Fruit fly (Drosophila melanogaster) whole organism: ENCODE measurements around the gene CG11106.

Source experiments
- CG8478 ChIP-seq: fragments of >200 bp; optimal IDR thresholded peaks from 2 replicates; lab custom pipeline; 2018; ENCODE audit warnings: inconsistent platforms
- Dll ChIP-seq: fragments of >200 bp; optimal IDR thresholded peaks from 2 replicates; lab custom pipeline; 2017
- EcR ChIP-seq, 2 experiments: fragments of >200 bp; optimal IDR thresholded peaks; 2 replicates each; lab custom pipeline; 2017; ENCODE audit warnings: missing biosample characterization in 2 of 2, missing genetic modification characterization in 2 of 2, missing genetic modification reagents in 2 of 2
- pan ChIP-seq: fragments of >200 bp; optimal IDR thresholded peaks from 2 replicates; lab custom pipeline; 2017
- psq ChIP-seq: fragments of >200 bp; optimal IDR thresholded peaks from 2 replicates; lab custom pipeline; 2017
- usp ChIP-seq: fragments of >200 bp; optimal IDR thresholded peaks from 2 replicates; lab custom pipeline; 2017; ENCODE audit warnings: missing biosample characterization, missing genetic modification characterization, mixed read lengths

CG11106 gene

DNA sequence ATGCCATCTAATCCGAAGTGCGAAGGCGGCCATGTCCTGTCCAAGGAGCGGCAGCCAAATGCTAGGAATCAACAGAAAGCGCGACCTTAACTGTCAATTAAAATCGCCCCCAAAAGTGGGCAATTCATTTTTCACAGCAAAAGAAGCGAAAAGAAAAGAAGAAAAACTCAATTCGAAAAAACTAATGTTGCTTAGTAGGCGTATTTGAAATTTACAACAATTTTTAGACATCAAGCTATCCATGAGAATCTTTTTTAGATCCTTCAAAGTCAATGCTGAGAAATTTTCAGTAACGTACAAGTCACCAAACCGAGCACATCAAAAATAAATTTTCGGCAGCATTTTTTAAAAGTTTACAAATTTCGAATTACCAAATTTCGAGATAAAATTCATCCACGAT, 19.4 kb upstream of the CG11106 start, which contains the start of gene CG15200:
TSS of gene CG15200 (plus strand) at position 301 of the 400 bp plus-strand sequence.
- TF ChIP-seq pan (lab: Kevin White, UChicago), result no peak
- TF ChIP-seq EcR (GFP tag; optimal IDR thresholded peaks at IDR 0.05; lab: Kevin White, UChicago), result no peak
- TF ChIP-seq psq (lab: Kevin White, UChicago), result no peak
- TF ChIP-seq Dll (lab: Kevin White, UChicago), result no peak
- TF ChIP-seq usp (GFP tag; lab: Kevin White, UChicago), result no peak
- TF ChIP-seq CG8478 (lab: Kevin White, UChicago), result no peak

DNA sequence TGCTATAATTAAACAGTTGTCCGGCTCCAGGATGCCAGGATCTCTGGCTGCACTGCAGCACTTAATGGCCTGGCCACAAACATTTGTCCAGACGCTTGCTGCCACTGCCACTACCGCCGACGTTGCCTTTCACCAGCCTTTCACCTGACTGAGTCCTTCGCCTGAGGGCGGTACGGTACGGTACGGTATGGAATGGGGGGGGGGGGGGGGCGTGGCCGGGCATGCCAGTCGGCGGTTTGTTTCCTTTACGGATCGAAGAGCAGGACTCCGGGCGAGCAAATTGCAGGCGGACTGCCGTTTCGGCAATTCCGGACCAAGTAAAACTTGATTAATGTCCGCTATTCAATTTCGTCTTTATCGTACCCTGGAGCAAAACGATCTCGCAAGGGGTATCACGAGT, 1.1 kb downstream of the CG11106 start:
- no peak for TF ChIP-seq CG8478 (lab: Kevin White, UChicago)
- TF ChIP-seq EcR (GFP tag; optimal IDR thresholded peaks at IDR 0.05; lab: Kevin White, UChicago), result no peak
- TF ChIP-seq pan (lab: Kevin White, UChicago), result no peak
- no peak for TF ChIP-seq usp (GFP tag; lab: Kevin White, UChicago)
- no peak for TF ChIP-seq psq (lab: Kevin White, UChicago)
- TF ChIP-seq Dll (lab: Kevin White, UChicago), result no peak

DNA sequence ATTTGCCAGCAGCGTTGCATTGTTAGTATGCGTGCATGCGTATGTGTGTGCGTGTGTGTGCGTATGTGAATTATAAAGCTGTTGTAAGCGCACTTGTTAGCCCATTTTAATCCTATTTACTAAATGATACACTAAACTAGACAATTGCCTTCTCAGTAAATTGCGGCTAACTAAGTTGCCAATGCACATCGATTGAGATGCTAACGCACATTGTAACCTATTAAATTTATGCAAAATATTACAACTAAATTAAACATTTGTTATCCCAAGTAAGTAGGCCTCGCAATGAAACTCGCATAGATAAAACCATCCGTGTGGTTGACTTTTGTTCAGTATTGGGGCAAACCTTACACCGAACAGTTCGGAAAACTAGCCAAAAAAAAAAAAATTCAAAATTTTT, 45.9 kb downstream of the CG11106 start, which contains the start of gene CG15198:
TSS of gene CG15198 (plus strand) at position 301 of the 400 bp plus-strand sequence.
- no peak for TF ChIP-seq psq (lab: Kevin White, UChicago)
- no peak for TF ChIP-seq usp (GFP tag; lab: Kevin White, UChicago)
- no peak for TF ChIP-seq Dll (lab: Kevin White, UChicago)
- no peak for TF ChIP-seq CG8478 (lab: Kevin White, UChicago)
- TF ChIP-seq pan (lab: Kevin White, UChicago), result no peak
